Fruit fly (Drosophila melanogaster) whole organism, embryonic: ENCODE results near the gene Uba5.

Experiments used
- CG10267 ChIP-seq: fragments of 200-800 bp; sonication (Bioruptor generic); optimal IDR thresholded peaks from 2 replicates; lab custom pipeline; 2018; ENCODE audit warnings: missing biosample characterization, mild to moderate bottlenecking, missing genetic modification characterization, moderate library complexity
- CG10366 ChIP-seq: fragments of 200-800 bp; sonication (Bioruptor generic); IDR thresholded peaks from 2 replicates; pipeline ENCODE4 v1.3.6; 2022; ENCODE audit warnings: missing biosample characterization, missing genetic modification characterization
- CG12236 ChIP-seq: fragments of 200-800 bp; sonication (Bioruptor generic); optimal IDR thresholded peaks from 2 replicates; lab custom pipeline; 2016; ENCODE audit warnings: missing biosample characterization, missing genetic modification characterization
- CG13624 ChIP-seq: fragments of 200-800 bp; sonication (Bioruptor generic); optimal IDR thresholded peaks from 2 replicates; lab custom pipeline; 2016; ENCODE audit warnings: missing biosample characterization, missing genetic modification characterization
- CG1602 ChIP-seq: fragments of 200-800 bp; sonication (Bioruptor generic); optimal IDR thresholded peaks from 3 replicates; lab custom pipeline; 2016; ENCODE audit warnings: missing biosample characterization, missing genetic modification characterization
- CG16779 ChIP-seq: fragments of 200-800 bp; sonication (Bioruptor generic); IDR thresholded peaks from 2 replicates; pipeline ENCODE4 v1.3.6; 2022; ENCODE audit warnings: missing biosample characterization, missing genetic modification characterization
- CG17359 ChIP-seq: fragments of 200-800 bp; sonication (Bioruptor generic); optimal IDR thresholded peaks from 3 replicates; lab custom pipeline; 2018; ENCODE audit warnings: missing biosample characterization, mild to moderate bottlenecking, missing genetic modification characterization, moderate library complexity
- CG17612 ChIP-seq: fragments of 200-800 bp; sonication (Bioruptor generic); IDR thresholded peaks from 2 replicates; pipeline ENCODE4 v1.3.6; 2022; ENCODE audit warnings: missing biosample characterization, missing genetic modification characterization
- CG18619 ChIP-seq: fragments of 200-800 bp; sonication (Bioruptor generic); optimal IDR thresholded peaks from 3 replicates; lab custom pipeline; 2017; ENCODE audit warnings: missing biosample characterization, mild to moderate bottlenecking, missing genetic modification characterization
- CG2875 ChIP-seq: fragments of 200-800 bp; sonication (Bioruptor generic); optimal IDR thresholded peaks from 2 replicates; lab custom pipeline; 2017; ENCODE audit warnings: missing biosample characterization, mild to moderate bottlenecking, missing genetic modification characterization, missing genetic modification reagents
- CG3838 ChIP-seq: fragments of 200-800 bp; sonication (Bioruptor generic); optimal IDR thresholded peaks from 3 replicates; lab custom pipeline; 2016; ENCODE audit warnings: missing biosample characterization, missing genetic modification characterization
- CG4854 ChIP-seq: fragments of 200-800 bp; sonication (Bioruptor generic); optimal IDR thresholded peaks from 2 replicates; lab custom pipeline; 2016; ENCODE audit warnings: missing biosample characterization, missing genetic modification characterization, inconsistent platforms
- CG5180 ChIP-seq: fragments of 200-800 bp; sonication (Bioruptor generic); optimal IDR thresholded peaks from 3 replicates; lab custom pipeline; 2017; ENCODE audit warnings: missing biosample characterization, missing genetic modification characterization, mild to moderate bottlenecking, moderate library complexity, missing genetic modification reagents
- CG6272 ChIP-seq: fragments of 200-800 bp; sonication (Bioruptor generic); IDR thresholded peaks from 2 replicates; pipeline ENCODE4 v1.3.6; 2022; ENCODE audit warnings: missing biosample characterization, missing genetic modification characterization
- CG8290 ChIP-seq, 3 experiments: fragments of 200-800 bp; sonication (Bioruptor generic); optimal IDR thresholded peaks; 2 replicates each; lab custom pipeline; 2016 to 2019; ENCODE audit warnings: missing biosample characterization in 3 of 3, missing genetic modification characterization in 3 of 3, mild to moderate bottlenecking in 2 of 3, moderate library complexity in 1 of 3
- CG9932 ChIP-seq: fragments of 200-800 bp; sonication (Bioruptor generic); IDR thresholded peaks from 2 replicates; pipeline ENCODE4 v1.3.6; 2022; ENCODE audit warnings: missing biosample characterization, missing genetic modification characterization
- Chrac-16 ChIP-seq: fragments of 200-800 bp; sonication (Bioruptor generic); optimal IDR thresholded peaks from 3 replicates; lab custom pipeline; 2016; ENCODE audit warnings: missing biosample characterization, missing genetic modification characterization
- CrebB ChIP-seq: fragments of 200-800 bp; sonication (Bioruptor generic); optimal IDR thresholded peaks from 3 replicates; lab custom pipeline; 2018; ENCODE audit warnings: missing biosample characterization, mild to moderate bottlenecking, missing genetic modification characterization
- Dfd ChIP-seq, 2 experiments: fragments of >200 bp; optimal IDR thresholded peaks; 2 replicates each; lab custom pipeline; 2017; ENCODE audit warnings: missing biosample characterization in 2 of 2, missing genetic modification characterization in 2 of 2
- Dip3 ChIP-seq: fragments of 200-800 bp; sonication (Bioruptor generic); optimal IDR thresholded peaks from 3 replicates; lab custom pipeline; 2016; ENCODE audit warnings: missing biosample characterization, missing genetic modification characterization
- E2f1 ChIP-seq: fragments of 200-800 bp; sonication (Bioruptor generic); IDR thresholded peaks from 2 replicates; pipeline ENCODE4 v1.3.6; 2022; ENCODE audit warnings: missing biosample characterization, missing genetic modification characterization
- Ets97D ChIP-seq: fragments of 200-800 bp; sonication (Bioruptor generic); optimal IDR thresholded peaks from 3 replicates; lab custom pipeline; 2016; ENCODE audit warnings: missing biosample characterization, missing genetic modification characterization
- HHEX ChIP-seq: fragments of 200-800 bp; sonication (Bioruptor generic); optimal IDR thresholded peaks from 3 replicates; lab custom pipeline; 2017; ENCODE audit warnings: missing biosample characterization, mild to moderate bottlenecking, missing genetic modification characterization, missing genetic modification reagents
- HLH4C ChIP-seq: fragments of 200-800 bp; sonication (Bioruptor generic); IDR thresholded peaks from 3 replicates; pipeline ENCODE4 v1.3.6; 2022; ENCODE audit warnings: missing biosample characterization, missing genetic modification characterization; ENCODE audit not compliant: partially characterized antibody
- Kr ChIP-seq: fragments of 200-800 bp; sonication (Bioruptor generic); optimal IDR thresholded peaks from 2 replicates; lab custom pipeline; 2017; ENCODE audit warnings: missing biosample characterization, mild to moderate bottlenecking, missing genetic modification characterization
- Lhr ChIP-seq: fragments of 200-800 bp; sonication (Bioruptor generic); optimal IDR thresholded peaks from 3 replicates; lab custom pipeline; 2017; ENCODE audit warnings: mild to moderate bottlenecking, missing biosample characterization, missing genetic modification reagents, missing genetic modification characterization
- MESR4 ChIP-seq: fragments of 200-800 bp; sonication (Bioruptor generic); optimal IDR thresholded peaks from 2 replicates; lab custom pipeline; 2018; ENCODE audit warnings: missing biosample characterization, mild to moderate bottlenecking, missing genetic modification characterization, moderate library complexity
- Meics ChIP-seq: fragments of 200-800 bp; sonication (Bioruptor generic); optimal IDR thresholded peaks from 2 replicates; lab custom pipeline; 2017; ENCODE audit warnings: missing biosample characterization, mild to moderate bottlenecking, missing genetic modification characterization
- Oaz ChIP-seq: fragments of 200-800 bp; sonication (Bioruptor generic); IDR thresholded peaks from 2 replicates; pipeline ENCODE4 v1.3.6; 2022; ENCODE audit warnings: missing biosample characterization, missing genetic modification characterization
- Rx ChIP-seq: fragments of 200-800 bp; sonication (Bioruptor generic); IDR thresholded peaks from 2 replicates; pipeline ENCODE4 v1.3.6; 2022; ENCODE audit warnings: missing biosample characterization, missing genetic modification characterization
- Sry-β ChIP-seq: fragments of 200-800 bp; sonication (Bioruptor generic); optimal IDR thresholded peaks from 2 replicates; lab custom pipeline; 2018; ENCODE audit warnings: missing biosample characterization, mild to moderate bottlenecking, missing genetic modification characterization, moderate library complexity
- al ChIP-seq: fragments of 200-800 bp; sonication (Bioruptor generic); IDR thresholded peaks from 2 replicates; pipeline ENCODE4 v1.3.6; 2022; ENCODE audit warnings: missing biosample characterization, missing genetic modification characterization
- bab2 ChIP-seq: fragments of 200-800 bp; sonication (Bioruptor generic); optimal IDR thresholded peaks from 2 replicates; lab custom pipeline; 2016; ENCODE audit warnings: missing biosample characterization, missing genetic modification characterization
- cas ChIP-seq: fragments of 200-800 bp; sonication (Bioruptor generic); IDR thresholded peaks from 2 replicates; pipeline ENCODE4 v1.3.6; 2022; ENCODE audit warnings: missing biosample characterization, missing genetic modification characterization
- chm ChIP-seq: fragments of 200-800 bp; sonication (Bioruptor generic); IDR thresholded peaks from 2 replicates; pipeline ENCODE4 v1.3.6; 2022; ENCODE audit warnings: missing biosample characterization, missing genetic modification characterization
- dysf ChIP-seq: fragments of 200-800 bp; sonication (Bioruptor generic); IDR thresholded peaks from 3 replicates; pipeline ENCODE4 v1.3.6; 2022; ENCODE audit warnings: missing biosample characterization, missing genetic modification characterization
- ftz-f1 ChIP-seq: fragments of 200-800 bp; sonication (Bioruptor generic); optimal IDR thresholded peaks from 2 replicates; lab custom pipeline; 2016; ENCODE audit warnings: missing biosample characterization, missing genetic modification characterization
- h ChIP-seq: fragments of >200 bp; optimal IDR thresholded peaks from 2 replicates; lab custom pipeline; 2017
- insv ChIP-seq, 2 experiments: fragments of 200-800 bp; sonication (Bioruptor generic); optimal IDR thresholded peaks; 3 replicates each; lab custom pipeline; 2016 to 2018; ENCODE audit warnings: missing biosample characterization in 2 of 2, missing genetic modification characterization in 2 of 2
- jing ChIP-seq: fragments of 200-800 bp; sonication (Bioruptor generic); optimal IDR thresholded peaks from 2 replicates; lab custom pipeline; 2018; ENCODE audit warnings: missing biosample characterization, mild to moderate bottlenecking, missing genetic modification characterization
- kah ChIP-seq: fragments of 200-800 bp; sonication (Bioruptor generic); optimal IDR thresholded peaks from 2 replicates; lab custom pipeline; 2018; ENCODE audit warnings: missing biosample characterization, mild to moderate bottlenecking, missing genetic modification characterization
- lilli ChIP-seq: fragments of 200-800 bp; sonication (Bioruptor generic); optimal IDR thresholded peaks from 3 replicates; lab custom pipeline; 2016; ENCODE audit warnings: missing biosample characterization, missing genetic modification characterization
- nerfin-1 ChIP-seq: fragments of 200-800 bp; sonication (Bioruptor generic); optimal IDR thresholded peaks from 3 replicates; lab custom pipeline; 2019; ENCODE audit warnings: missing biosample characterization, mild to moderate bottlenecking, missing genetic modification characterization, moderate library complexity
- run ChIP-seq: fragments of 200-800 bp; sonication (Bioruptor generic); optimal IDR thresholded peaks from 3 replicates; lab custom pipeline; 2018; ENCODE audit warnings: missing biosample characterization, mild to moderate bottlenecking, missing genetic modification characterization
- salm ChIP-seq: fragments of 200-800 bp; sonication (Bioruptor generic); optimal IDR thresholded peaks from 2 replicates; lab custom pipeline; 2018; ENCODE audit warnings: missing biosample characterization, mild to moderate bottlenecking, missing genetic modification characterization
- sd ChIP-seq: fragments of 200-800 bp; sonication (Bioruptor generic); optimal IDR thresholded peaks from 3 replicates; lab custom pipeline; 2018; ENCODE audit warnings: missing biosample characterization, mild to moderate bottlenecking, missing genetic modification characterization, moderate library complexity
- slbo ChIP-seq: fragments of 200-800 bp; sonication (Bioruptor generic); IDR thresholded peaks from 2 replicates; pipeline ENCODE4 v1.3.6; 2022; ENCODE audit warnings: missing biosample characterization, missing genetic modification characterization
- slou ChIP-seq: fragments of 200-800 bp; sonication (Bioruptor generic); optimal IDR thresholded peaks from 3 replicates; lab custom pipeline; 2016; ENCODE audit warnings: missing biosample characterization, missing genetic modification characterization
- ssp ChIP-seq: fragments of 200-800 bp; sonication (Bioruptor generic); IDR thresholded peaks from 2 replicates; pipeline ENCODE4 v1.3.6; 2022; ENCODE audit warnings: missing biosample characterization, missing genetic modification characterization
- tx ChIP-seq: fragments of 200-800 bp; sonication (Bioruptor generic); optimal IDR thresholded peaks from 2 replicates; lab custom pipeline; 2016; ENCODE audit warnings: missing biosample characterization, missing genetic modification characterization

Gene Uba5

DNA sequence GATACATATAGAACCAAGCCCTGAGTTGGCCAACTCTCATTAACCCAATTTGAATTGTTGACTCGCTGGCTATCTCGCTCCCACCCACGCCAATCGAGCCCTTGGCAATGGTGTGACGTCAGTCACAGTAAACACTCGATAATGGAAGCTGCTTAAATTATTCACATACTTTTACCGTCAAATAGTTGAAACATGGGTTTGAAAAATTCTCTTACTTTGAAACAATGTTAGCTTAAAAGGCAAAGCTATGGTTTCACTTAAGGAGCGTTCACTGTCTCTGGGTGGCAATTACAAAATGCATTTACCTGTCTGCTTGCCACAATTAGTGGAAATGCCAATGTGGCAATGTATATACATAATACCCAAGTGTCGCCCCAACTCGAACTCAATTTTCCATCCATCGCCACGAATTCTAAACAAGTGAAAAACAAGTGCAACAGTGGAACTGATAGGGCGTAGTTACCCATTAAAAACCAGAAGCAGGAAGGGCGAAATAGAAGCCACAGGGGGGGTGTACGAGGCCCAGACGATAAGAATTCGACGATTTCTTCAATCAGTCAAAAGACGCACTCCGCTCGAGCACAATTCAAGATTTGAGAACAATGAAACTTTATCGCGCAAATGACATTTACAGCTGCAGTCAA, 33.7 kb upstream of the Uba5 start (continued):
- TF ChIP-seq CG1602 (GFP tag; lab: Kevin White, UChicago), result peak; percentile 75
- TF ChIP-seq MESR4, result peak; percentile 19
- TF ChIP-seq lilli (GFP tag; lab: Kevin White, UChicago), result peak; percentile 88
- peak; percentile 48 for TF ChIP-seq run (tag; lab: Kevin White, UChicago)
- no peak for TF ChIP-seq Dfd (GFP tag; optimal IDR thresholded peaks at IDR 0.05; lab: Kevin White, UChicago)
- TF ChIP-seq cas (GFP tag; lab: Robert Waterston, UW), result peak; percentile 53; the same call in 1 of the 2 replicates
- TF ChIP-seq tx, result peak; percentile 80
- TF ChIP-seq CG16779 (GFP tag; lab: Robert Waterston, UW), result peak; percentile 64; the same call in 1 of the 2 replicates
- TF ChIP-seq CG4854, result peak; percentile 73
- peak; percentile 74 for TF ChIP-seq Chrac-16 (GFP tag; lab: Kevin White, UChicago)
- peak; percentile 88 for TF ChIP-seq CG17359
- peak; percentile 85 for TF ChIP-seq CG18619 (GFP tag; lab: Kevin White, UChicago)
- peak; percentile 76 for TF ChIP-seq Dip3 (GFP tag; lab: Kevin White, UChicago)
- peak; percentile 89 for TF ChIP-seq slbo
- peak; percentile 37 for TF ChIP-seq Lhr
- TF ChIP-seq CG5180 (GFP tag; lab: Kevin White, UChicago), result peak; percentile 71
- no peak for TF ChIP-seq Sry-β
- TF ChIP-seq insv (GFP tag; optimal IDR thresholded peaks at IDR 0.05; lab: Kevin White, UChicago), result peak in 1 of 2 experiments; percentile 51
- peak; percentile 89 for TF ChIP-seq dysf (GFP tag; lab: Robert Waterston, UW)
- peak; percentile 78 for TF ChIP-seq jing (GFP tag; lab: Kevin White, UChicago)
- peak; percentile 33 for TF ChIP-seq CG3838 (GFP tag; lab: Kevin White, UChicago)
- TF ChIP-seq sd (tag; lab: Kevin White, UChicago), result peak; percentile 54
- no peak for TF ChIP-seq Kr (GFP tag; lab: Kevin White, UChicago)
- TF ChIP-seq al (GFP tag; lab: Robert Waterston, UW), result peak; percentile 67
- peak; percentile 27 for TF ChIP-seq slou (GFP tag; lab: Kevin White, UChicago)
- peak; percentile 85 for TF ChIP-seq Meics (GFP tag; lab: Kevin White, UChicago)
- TF ChIP-seq ftz-f1 (GFP tag; lab: Kevin White, UChicago), result peak; percentile 26
- peak; percentile 80 for TF ChIP-seq CG17612
- TF ChIP-seq CG12236 (GFP tag; lab: Kevin White, UChicago), result peak; percentile 47
- peak; percentile 42 for TF ChIP-seq Ets97D (GFP tag; lab: Kevin White, UChicago)
- peak; percentile 72 for TF ChIP-seq ssp (GFP tag; lab: Robert Waterston, UW)
- TF ChIP-seq salm, result peak; percentile 73
- TF ChIP-seq Rx, result peak; percentile 85
- peak; percentile 86 for TF ChIP-seq CG9932
- TF ChIP-seq bab2 (GFP tag; lab: Kevin White, UChicago), result peak; percentile 85
- TF ChIP-seq E2f1 (GFP tag; lab: Robert Waterston, UW), result peak; percentile 86
- TF ChIP-seq h (lab: Kevin White, UChicago), result no peak
- peak; percentile 71 for TF ChIP-seq CG6272 (GFP tag; lab: Robert Waterston, UW)
- TF ChIP-seq HHEX (GFP tag; lab: Kevin White, UChicago), result peak; percentile 78
- TF ChIP-seq CrebB (tag; lab: Kevin White, UChicago), result peak; percentile 83
- TF ChIP-seq kah (GFP tag; lab: Kevin White, UChicago), result peak; percentile 80
- no peak for TF ChIP-seq HLH4C
- peak; percentile 54 for TF ChIP-seq CG10267
- peak; percentile 86 for TF ChIP-seq CG10366 (GFP tag; lab: Robert Waterston, UW)
- peak; percentile 82 for TF ChIP-seq CG13624 (GFP tag; lab: Kevin White, UChicago)
- peak; percentile 53 for TF ChIP-seq CG2875 (GFP tag; lab: Kevin White, UChicago)
- peak; percentile 79 for TF ChIP-seq Oaz (GFP tag; lab: Robert Waterston, UW)
- peak; percentile 48 for TF ChIP-seq CG8290 (GFP tag; optimal IDR thresholded peaks at IDR 0.05; lab: Kevin White, UChicago)
- peak in 1 of 2 experiments; percentile 97 for TF ChIP-seq CG8290 (tag; optimal IDR thresholded peaks at IDR 0.05; lab: Kevin White, UChicago)
- TF ChIP-seq nerfin-1 (tag; lab: Kevin White, UChicago), result peak; percentile 70
- TF ChIP-seq chm, result peak; percentile 81
